Fruit fly (Drosophila melanogaster) whole organism, prepupa: ENCODE results near the gene Dscam2.
A peak's percentile ranks its signal among the peaks of the same experiment; 100 is the strongest.

Source experiments
- Blimp-1 ChIP-seq: fragments of 200-800 bp; sonication (Bioruptor generic); optimal IDR thresholded peaks from 3 replicates; lab custom pipeline; 2017; ENCODE audit warnings: missing biosample characterization, missing genetic modification characterization, mild to moderate bottlenecking, moderate library complexity, missing genetic modification reagents
- CG10631 ChIP-seq: fragments of 200-800 bp; sonication (Bioruptor generic); optimal IDR thresholded peaks from 2 replicates; lab custom pipeline; 2016; ENCODE audit warnings: missing biosample characterization, missing genetic modification characterization
- CG10669 ChIP-seq: fragments of 200-800 bp; sonication (Bioruptor generic); optimal IDR thresholded peaks from 3 replicates; lab custom pipeline; 2018; ENCODE audit warnings: missing biosample characterization, mild to moderate bottlenecking, missing genetic modification characterization, moderate library complexity
- CG11294 ChIP-seq: fragments of 200-800 bp; sonication (Bioruptor generic); IDR thresholded peaks from 2 replicates; pipeline ENCODE4 v1.3.6; 2022; ENCODE audit warnings: missing biosample characterization, missing genetic modification characterization
- CG11762 ChIP-seq: fragments of 200-800 bp; sonication (Bioruptor generic); optimal IDR thresholded peaks from 3 replicates; lab custom pipeline; 2016; ENCODE audit warnings: missing biosample characterization, missing genetic modification characterization; ENCODE audit not compliant: insufficient read depth
- CG1621 ChIP-seq: fragments of 200-800 bp; sonication (Bioruptor generic); optimal IDR thresholded peaks from 3 replicates; lab custom pipeline; 2018; ENCODE audit warnings: missing biosample characterization, mild to moderate bottlenecking, missing genetic modification characterization
- CG3032 ChIP-seq: fragments of 200-800 bp; optimal IDR thresholded peaks from 2 replicates; lab custom pipeline; 2019; ENCODE audit warnings: missing biosample characterization, mild to moderate bottlenecking, missing genetic modification characterization, moderate library complexity
- CG34406 ChIP-seq: fragments of 200-800 bp; sonication (Bioruptor generic); optimal IDR thresholded peaks from 3 replicates; lab custom pipeline; 2016; ENCODE audit warnings: missing biosample characterization, missing genetic modification characterization
- CG3919 ChIP-seq: fragments of 200-800 bp; sonication (Bioruptor generic); optimal IDR thresholded peaks from 3 replicates; lab custom pipeline; 2016; ENCODE audit warnings: missing biosample characterization, missing genetic modification characterization
- CG6163 ChIP-seq: fragments of 200-800 bp; sonication (Bioruptor generic); IDR thresholded peaks from 3 replicates; pipeline ENCODE4 v1.3.6; 2022; ENCODE audit warnings: missing biosample characterization, missing genetic modification characterization
- CG6276 ChIP-seq: fragments of 200-800 bp; sonication (Bioruptor generic); optimal IDR thresholded peaks from 2 replicates; lab custom pipeline; 2017; ENCODE audit warnings: missing biosample characterization, mild to moderate bottlenecking, missing genetic modification characterization
- CG6792 ChIP-seq: fragments of 200-800 bp; sonication (Bioruptor generic); optimal IDR thresholded peaks from 3 replicates; lab custom pipeline; 2016; ENCODE audit warnings: missing biosample characterization, missing genetic modification characterization
- CG6808 ChIP-seq: fragments of 200-800 bp; sonication (Bioruptor generic); optimal IDR thresholded peaks from 3 replicates; lab custom pipeline; 2017; ENCODE audit warnings: missing biosample characterization, missing genetic modification characterization, mild to moderate bottlenecking, moderate library complexity, missing genetic modification reagents
- CG6854 ChIP-seq: fragments of 200-800 bp; sonication (Bioruptor generic); optimal IDR thresholded peaks from 2 replicates; lab custom pipeline; 2017; ENCODE audit warnings: missing biosample characterization, mild to moderate bottlenecking, missing genetic modification characterization
- CG7368 ChIP-seq: fragments of 200-800 bp; sonication (Bioruptor generic); optimal IDR thresholded peaks from 3 replicates; lab custom pipeline; 2016; ENCODE audit warnings: missing biosample characterization, missing genetic modification characterization
- CG8119 ChIP-seq: fragments of 200-800 bp; sonication (Bioruptor generic); IDR thresholded peaks from 3 replicates; pipeline ENCODE4 v1.3.6; 2022; ENCODE audit warnings: missing biosample characterization, missing genetic modification characterization
- CG8319 ChIP-seq: fragments of 200-800 bp; sonication (Bioruptor generic); optimal IDR thresholded peaks from 3 replicates; lab custom pipeline; 2016; ENCODE audit warnings: missing biosample characterization, missing genetic modification characterization
- CG8632 ChIP-seq: fragments of 200-800 bp; sonication (Bioruptor generic); optimal IDR thresholded peaks from 3 replicates; lab custom pipeline; 2016; ENCODE audit warnings: missing biosample characterization, missing genetic modification characterization
- CG9139 ChIP-seq: fragments of 200-800 bp; sonication (Bioruptor generic); optimal IDR thresholded peaks from 3 replicates; lab custom pipeline; 2017; ENCODE audit warnings: missing biosample characterization, mild to moderate bottlenecking, missing genetic modification characterization
- Eip75B ChIP-seq: fragments of 200-800 bp; sonication (Bioruptor generic); optimal IDR thresholded peaks from 3 replicates; lab custom pipeline; 2016; ENCODE audit warnings: missing biosample characterization, missing genetic modification characterization
- Eip78C ChIP-seq: fragments of 200-800 bp; sonication (Bioruptor generic); peaks from one replicate; lab custom pipeline; 2016; ENCODE audit warnings: missing biosample characterization, missing genetic modification characterization
- Ets21C ChIP-seq: fragments of 200-800 bp; sonication (Bioruptor generic); optimal IDR thresholded peaks from 3 replicates; lab custom pipeline; 2016; ENCODE audit warnings: missing biosample characterization, missing genetic modification characterization
- Gug ChIP-seq: fragments of 200-800 bp; sonication (Bioruptor generic); IDR thresholded peaks from 2 replicates; pipeline ENCODE4 v1.3.6; 2022; ENCODE audit warnings: missing biosample characterization, missing genetic modification characterization
- Hr38 ChIP-seq: sonication (Bioruptor generic); optimal IDR thresholded peaks from 2 replicates; lab custom pipeline; 2016; ENCODE audit warnings: missing biosample characterization, missing genetic modification characterization
- Hr39 ChIP-seq: fragments of 200-800 bp; sonication (Bioruptor generic); optimal IDR thresholded peaks from 2 replicates; lab custom pipeline; 2016; ENCODE audit warnings: missing biosample characterization, missing genetic modification characterization
- Hr4 ChIP-seq: fragments of 200-800 bp; sonication (Bioruptor generic); optimal IDR thresholded peaks from 3 replicates; lab custom pipeline; 2016; ENCODE audit warnings: missing biosample characterization, missing genetic modification characterization
- Lpt ChIP-seq: fragments of 200-800 bp; sonication (Bioruptor generic); optimal IDR thresholded peaks from 3 replicates; lab custom pipeline; 2016; ENCODE audit warnings: missing biosample characterization, missing genetic modification characterization
- Met ChIP-seq: fragments of 200-800 bp; sonication (Bioruptor generic); optimal IDR thresholded peaks from 3 replicates; lab custom pipeline; 2016; ENCODE audit warnings: missing biosample characterization, missing genetic modification characterization
- Sox102F ChIP-seq: fragments of 200-800 bp; sonication (Bioruptor generic); optimal IDR thresholded peaks from 2 replicates; lab custom pipeline; 2016; ENCODE audit warnings: missing biosample characterization, mild to moderate bottlenecking, missing genetic modification characterization
- achi ChIP-seq: fragments of 200-800 bp; sonication (Bioruptor generic); optimal IDR thresholded peaks from 3 replicates; lab custom pipeline; 2016; ENCODE audit warnings: missing biosample characterization, missing genetic modification characterization
- eg ChIP-seq: fragments of 200-800 bp; sonication (Bioruptor generic); IDR thresholded peaks from 3 replicates; pipeline ENCODE4 v1.3.6; 2022; ENCODE audit warnings: missing biosample characterization, missing genetic modification characterization
- fd59A ChIP-seq: fragments of 200-800 bp; sonication (Bioruptor generic); optimal IDR thresholded peaks from 2 replicates; lab custom pipeline; 2017; ENCODE audit warnings: missing biosample characterization, mild to moderate bottlenecking, missing genetic modification characterization, missing genetic modification reagents
- fkh ChIP-seq: fragments of 200-800 bp; sonication (Bioruptor generic); optimal IDR thresholded peaks from 3 replicates; lab custom pipeline; 2017; ENCODE audit warnings: missing biosample characterization, mild to moderate bottlenecking, missing genetic modification characterization, moderate library complexity
- net ChIP-seq: fragments of 200-800 bp; sonication (Bioruptor generic); optimal IDR thresholded peaks from 3 replicates; lab custom pipeline; 2016; ENCODE audit warnings: missing biosample characterization, missing genetic modification characterization
- pdm3 ChIP-seq: fragments of 200-800 bp; sonication (Bioruptor generic); optimal IDR thresholded peaks from 3 replicates; lab custom pipeline; 2016; ENCODE audit warnings: missing biosample characterization, missing genetic modification characterization
- salr ChIP-seq, 2 experiments: fragments of 200-800 bp; sonication (Bioruptor generic); optimal IDR thresholded peaks; 3 replicates each; lab custom pipeline; 2016 to 2018; ENCODE audit warnings: missing biosample characterization in 2 of 2, missing genetic modification characterization in 2 of 2, mild to moderate bottlenecking in 1 of 2
- ss ChIP-seq, 2 experiments: fragments of 200-800 bp; sonication (Bioruptor generic); optimal IDR thresholded peaks; 2 replicates in 1 of 2; 3 replicates in 1 of 2; lab custom pipeline; 2017 to 2018; ENCODE audit warnings: mild to moderate bottlenecking in 2 of 2, missing biosample characterization in 2 of 2, missing genetic modification characterization in 2 of 2, moderate library complexity in 1 of 2
- svp ChIP-seq: fragments of 200-800 bp; sonication (Bioruptor generic); peaks from one replicate; lab custom pipeline; 2016; ENCODE audit warnings: missing biosample characterization, missing genetic modification characterization
- vri ChIP-seq: fragments of 200-800 bp; sonication (Bioruptor generic); optimal IDR thresholded peaks from 3 replicates; lab custom pipeline; 2016; ENCODE audit warnings: missing biosample characterization, mild to moderate bottlenecking, missing genetic modification characterization

Dscam2 gene

dm6 chr3L:7113010-7113409 is 76.7 kb downstream of the Dscam2 start (continued):
- TF ChIP-seq CG6792 (GFP tag; lab: Kevin White, UChicago) = peak; percentile 37
- peak; percentile 55 for TF ChIP-seq fd59A (GFP tag; lab: Kevin White, UChicago)
- peak; percentile 60 for TF ChIP-seq achi (GFP tag; lab: Kevin White, UChicago)
- peak; percentile 52 for TF ChIP-seq CG34406 (GFP tag; lab: Kevin White, UChicago)
- no peak for TF ChIP-seq Gug
- TF ChIP-seq CG3032 (tag; lab: Kevin White, UChicago) = peak; percentile 64
- TF ChIP-seq Hr38 (GFP tag; lab: Kevin White, UChicago) = no peak
- TF ChIP-seq CG3919 (GFP tag; lab: Kevin White, UChicago) = peak; percentile 53
- TF ChIP-seq pdm3 = peak; percentile 56
- TF ChIP-seq CG6854 (GFP tag; lab: Kevin White, UChicago) = no peak
- peak; percentile 62 for TF ChIP-seq Eip75B (GFP tag; lab: Kevin White, UChicago)
- TF ChIP-seq CG1621 = peak; percentile 63
- TF ChIP-seq vri (GFP tag; lab: Kevin White, UChicago) = peak; percentile 4
- no peak for TF ChIP-seq eg (GFP tag; lab: Robert Waterston, UW)
- peak; percentile 56 for TF ChIP-seq Hr39 (GFP tag; lab: Kevin White, UChicago)
- no peak for TF ChIP-seq CG6163 (GFP tag; lab: Robert Waterston, UW)
- TF ChIP-seq Eip78C (GFP tag; lab: Kevin White, UChicago) = peak; percentile 86
- peak; percentile 57 for TF ChIP-seq CG10669 (GFP tag; lab: Kevin White, UChicago)
- TF ChIP-seq Ets21C = peak; percentile 24
- TF ChIP-seq CG10631 = peak; percentile 43
- peak; percentile 13 for TF ChIP-seq CG9139 (GFP tag; lab: Kevin White, UChicago)
- TF ChIP-seq Blimp-1 = no peak
- peak; percentile 12 for TF ChIP-seq CG8319 (GFP tag; lab: Kevin White, UChicago)
- TF ChIP-seq ss (GFP tag; optimal IDR thresholded peaks at IDR 0.05; lab: Kevin White, UChicago) = peak; percentile 73 to 84
- peak; percentile 16 for TF ChIP-seq Hr4 (GFP tag; lab: Kevin White, UChicago)
- TF ChIP-seq Sox102F (GFP tag; lab: Kevin White, UChicago) = peak; percentile 63
- no peak for TF ChIP-seq Lpt (GFP tag; lab: Kevin White, UChicago)
- peak; percentile 45 for TF ChIP-seq CG7368
- TF ChIP-seq CG11762 = no peak
- no peak for TF ChIP-seq CG11294 (GFP tag; lab: Robert Waterston, UW)
- no peak for TF ChIP-seq CG6276 (GFP tag; lab: Kevin White, UChicago)
- peak; percentile 71 for TF ChIP-seq CG6808
- no peak; the same call in 2 of the 3 replicates for TF ChIP-seq CG8119 (GFP tag; lab: Robert Waterston, UW)
- no peak for TF ChIP-seq fkh
- peak; percentile 75 for TF ChIP-seq Met (GFP tag; lab: Kevin White, UChicago)
- no peak for TF ChIP-seq salr (GFP tag; optimal IDR thresholded peaks at IDR 0.05; lab: Kevin White, UChicago)
- TF ChIP-seq CG8632 (GFP tag; lab: Kevin White, UChicago) = peak; percentile 40
- TF ChIP-seq svp (GFP tag; lab: Kevin White, UChicago) = peak; percentile 93
- TF ChIP-seq net (GFP tag; lab: Kevin White, UChicago) = peak; percentile 9
